Fruit fly (Drosophila melanogaster) whole organism, adult: ENCODE data around the gene Hsp83.

Experiments used
- CG7045 ChIP-seq: fragments of 200-800 bp; sonication (Bioruptor generic); optimal IDR thresholded peaks from 2 replicates; lab custom pipeline; 2017; ENCODE audit warnings: missing biosample characterization, mild to moderate bottlenecking, missing genetic modification characterization
- CG7101 ChIP-seq: fragments of 200-800 bp; sonication (Bioruptor generic); optimal IDR thresholded peaks from 2 replicates; lab custom pipeline; 2018; ENCODE audit warnings: missing biosample characterization, mild to moderate bottlenecking, missing genetic modification characterization, moderate library complexity
- toe ChIP-seq: fragments of 200-800 bp; sonication (Bioruptor generic); optimal IDR thresholded peaks from 2 replicates; lab custom pipeline; 2016; ENCODE audit warnings: missing biosample characterization, missing genetic modification characterization

dm6 chr3L:3143383-3143962 is 49.3 kb upstream of the Hsp83 start, which contains the start of the genes CG11537 and Alg2:
- TF ChIP-seq CG7101 (tag; lab: Kevin White, UChicago) = peak; percentile 12
- peak; percentile 21 for TF ChIP-seq CG7045
- TF ChIP-seq toe (GFP tag; lab: Kevin White, UChicago) = no peak
